Worm (Caenorhabditis elegans): ENCODE measurements around the gene F22B7.1.

DNA sequence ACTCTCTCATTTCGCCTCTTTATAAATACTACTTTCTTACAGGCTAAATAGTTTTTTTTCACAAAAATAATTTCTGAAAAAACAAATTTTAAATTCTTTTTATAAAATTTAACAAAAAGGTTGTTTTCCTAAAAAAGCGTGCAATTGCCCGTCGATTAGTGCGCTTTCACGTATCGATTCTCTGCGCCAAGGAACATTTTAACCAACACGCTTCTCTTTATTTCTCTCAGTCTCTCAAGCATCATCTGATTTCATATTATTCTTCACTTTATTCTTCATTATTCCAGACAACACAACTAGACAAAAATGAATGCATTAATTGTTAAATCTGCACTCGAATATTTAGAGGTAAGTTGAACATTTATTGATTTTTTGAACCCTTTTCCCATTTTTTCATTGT is 24.5 kb downstream of the F22B7.1 start, which contains the start of gene B0303.4:
- no peak for TF ChIP-seq sem-2 (GFP tag; optimal IDR thresholded peaks at IDR 0.05)
- TF ChIP-seq blmp-1 (tag; optimal IDR thresholded peaks at IDR 0.05), result no peak
